Fruit fly (Drosophila melanogaster): Measurements from ENCODE around the gene f-cup.
A peak's percentile ranks its signal among the peaks of the same experiment; 100 is the strongest.

f-cup gene

DNA sequence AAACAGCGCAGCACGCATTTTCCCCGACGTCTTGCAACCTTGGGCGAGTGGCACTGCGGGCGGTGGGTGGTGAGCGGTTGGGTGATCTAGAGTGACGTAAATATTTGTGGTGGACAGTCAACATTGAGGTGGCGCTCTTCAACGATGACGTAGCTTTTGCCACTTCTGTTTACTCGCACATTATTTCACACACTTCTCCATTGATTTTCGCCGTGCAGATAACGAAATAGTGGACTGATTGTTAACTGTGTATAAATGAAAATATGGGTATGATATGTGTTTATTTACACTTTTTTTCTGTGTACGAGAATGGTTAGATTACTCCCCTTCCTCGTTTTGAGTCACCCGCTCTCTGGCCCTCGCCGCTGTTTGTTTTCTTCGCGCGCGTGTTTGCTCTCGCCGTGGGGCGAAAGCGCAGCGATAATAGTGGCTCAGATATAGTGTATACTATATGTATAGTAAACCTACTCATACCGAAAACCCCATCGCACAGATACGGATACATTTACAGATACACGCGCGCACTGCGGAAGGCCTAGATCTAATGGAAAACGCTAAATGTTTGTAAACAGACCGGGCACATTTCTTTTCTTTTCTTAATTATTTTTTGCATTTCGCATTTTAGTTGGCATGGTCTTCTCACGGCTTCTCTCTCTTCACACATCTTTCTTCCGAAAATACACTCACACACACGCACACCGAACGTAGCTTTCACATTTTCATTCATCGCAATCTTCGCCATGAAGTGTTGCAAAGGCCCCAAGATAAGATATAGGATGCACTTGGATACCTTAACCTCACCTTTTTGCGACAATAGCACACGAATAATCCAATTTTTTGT is 14.0 kb downstream of the f-cup start, which contains the start of gene omd:
Gene omd (minus strand): TSS at position 840 of the 841 bp plus-strand sequence.
- TF ChIP-seq OdsH (GFP tag; optimal IDR thresholded peaks at IDR 0.05) (peak; percentile 23), woc (GFP tag; optimal IDR thresholded peaks at IDR 0.05) (no peak), psq (GFP tag; optimal IDR thresholded peaks at IDR 0.05) (peak; percentile 64), usp (GFP tag; optimal IDR thresholded peaks at IDR 0.05) (no peak), rgr (GFP tag; optimal IDR thresholded peaks at IDR 0.05) (peak; percentile 44)

DNA sequence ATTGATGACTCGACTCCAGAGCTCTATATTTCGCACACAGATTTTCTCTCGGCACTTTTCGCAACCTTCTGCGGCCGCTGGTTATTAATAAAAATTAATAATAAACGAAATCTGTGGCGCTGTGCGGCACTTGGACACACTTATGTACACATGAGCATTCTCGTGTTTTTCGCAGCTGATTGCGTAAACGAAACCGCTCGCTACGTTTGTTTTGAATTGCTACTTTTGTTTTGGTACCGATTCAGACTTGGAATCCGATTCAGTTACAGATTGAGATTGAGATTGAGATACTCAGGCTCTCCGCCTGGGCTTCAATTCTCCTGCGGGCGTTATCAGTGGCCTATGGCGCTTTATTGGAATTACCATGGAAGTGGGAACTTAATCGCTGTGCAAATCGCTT is 14.7 kb downstream of the f-cup start:
- TF ChIP-seq Vsx2 (GFP tag; optimal IDR thresholded peaks at IDR 0.05; ENCODE audit: partially characterized antibody) (no peak), sv (GFP tag; optimal IDR thresholded peaks at IDR 0.05) (no peak), ey (GFP tag; optimal IDR thresholded peaks at IDR 0.05) (no peak), Sp1 (GFP tag; optimal IDR thresholded peaks at IDR 0.05) (no peak), tai (GFP tag; optimal IDR thresholded peaks at IDR 0.05) (no peak), Jra (GFP tag; optimal IDR thresholded peaks at IDR 0.05) (no peak), dmrt93B (GFP tag; optimal IDR thresholded peaks at IDR 0.05) (no peak), woc (GFP tag; optimal IDR thresholded peaks at IDR 0.05) (no peak), Dfd (GFP tag; optimal IDR thresholded peaks at IDR 0.05) (no peak), CG32264 (GFP tag; optimal IDR thresholded peaks at IDR 0.05) (no peak), usp (GFP tag; optimal IDR thresholded peaks at IDR 0.05) (no peak), dsf (GFP tag; optimal IDR thresholded peaks at IDR 0.05; ENCODE audit: borderline replicate concordance) (no peak), Hr78 (GFP tag; optimal IDR thresholded peaks at IDR 0.05) (no peak), br (GFP tag; optimal IDR thresholded peaks at IDR 0.05) (no peak), Hnf4 (GFP tag; optimal IDR thresholded peaks at IDR 0.05) (no peak), GATAd (GFP tag; optimal IDR thresholded peaks at IDR 0.05) (no peak), HLH106 (tag; optimal IDR thresholded peaks at IDR 0.05) (no peak), Mio (GFP tag; optimal IDR thresholded peaks at IDR 0.05) (no peak), N (GFP tag; optimal IDR thresholded peaks at IDR 0.05) (no peak), rgr (GFP tag; optimal IDR thresholded peaks at IDR 0.05) (no peak)

DNA sequence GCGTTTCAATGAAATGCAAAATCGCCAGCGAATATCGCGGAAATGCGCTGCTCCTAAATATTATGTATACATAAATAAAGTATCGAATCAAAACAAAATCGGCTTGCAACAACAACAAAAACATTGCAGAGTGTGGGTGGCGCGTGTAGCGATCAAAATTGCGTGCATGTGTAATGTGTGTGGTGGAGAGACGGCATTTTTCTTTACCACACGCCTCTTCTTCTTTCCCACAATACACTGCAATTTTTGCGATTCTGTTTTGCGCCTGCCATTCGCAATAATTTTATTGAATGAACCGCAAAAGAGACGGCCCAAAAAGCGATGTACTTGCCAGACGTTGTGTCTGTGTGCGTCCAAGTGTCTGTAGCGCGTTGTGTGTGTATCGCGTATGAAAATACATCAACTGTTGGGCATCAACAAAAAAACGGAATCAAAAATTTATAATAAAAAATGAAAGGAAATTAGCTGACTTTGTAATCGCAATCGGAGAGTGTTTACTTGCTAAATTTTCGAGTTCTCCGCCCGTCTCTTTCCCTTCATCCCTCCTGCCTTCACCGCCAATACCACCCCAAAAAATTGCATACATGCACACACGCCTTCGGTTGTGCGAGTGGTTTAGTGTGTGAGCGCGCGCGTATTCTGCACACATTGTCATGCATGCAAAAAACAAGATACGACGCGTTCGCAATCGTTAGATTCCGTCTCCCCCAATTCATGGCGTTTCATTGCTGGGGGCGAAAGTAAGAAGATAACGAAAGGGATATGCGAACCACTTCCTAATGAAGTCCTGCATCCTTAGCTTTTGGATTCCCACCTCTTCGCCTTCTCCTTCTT is 15.9 kb downstream of the f-cup start:
- TF ChIP-seq tai (GFP tag; optimal IDR thresholded peaks at IDR 0.05): no peak
- TF ChIP-seq Rel (GFP tag; optimal IDR thresholded peaks at IDR 0.05): no peak
- TF ChIP-seq Rel (tag; optimal IDR thresholded peaks at IDR 0.05): no peak
- TF ChIP-seq pan (optimal IDR thresholded peaks at IDR 0.05): no peak
- no peak for TF ChIP-seq Hr83 (GFP tag; optimal IDR thresholded peaks at IDR 0.05; ENCODE audit: poor library complexity, severe bottlenecking)
- TF ChIP-seq CG9705 (GFP tag; optimal IDR thresholded peaks at IDR 0.05): no peak
- TF ChIP-seq dsf (GFP tag; optimal IDR thresholded peaks at IDR 0.05; ENCODE audit: borderline replicate concordance): no peak
- no peak for TF ChIP-seq sage (GFP tag; optimal IDR thresholded peaks at IDR 0.05)
- no peak for TF ChIP-seq HLH106 (tag; optimal IDR thresholded peaks at IDR 0.05)
- no peak for TF ChIP-seq sv (GFP tag; optimal IDR thresholded peaks at IDR 0.05)
- no peak for TF ChIP-seq Vsx2 (GFP tag; optimal IDR thresholded peaks at IDR 0.05; ENCODE audit: partially characterized antibody)
- no peak for TF ChIP-seq dmrt93B (GFP tag; optimal IDR thresholded peaks at IDR 0.05)
- no peak for TF ChIP-seq ey (GFP tag; optimal IDR thresholded peaks at IDR 0.05)
- peak in 1 of 2 experiments; percentile 27 for TF ChIP-seq dl (GFP tag; optimal IDR thresholded peaks at IDR 0.05; ENCODE audit: insufficient read depth in 1 of 2, partially characterized antibody in 2 of 2)
- no peak for TF ChIP-seq Mio (GFP tag; optimal IDR thresholded peaks at IDR 0.05)
- TF ChIP-seq fru (GFP tag; optimal IDR thresholded peaks at IDR 0.05): no peak
- TF ChIP-seq lola (GFP tag; optimal IDR thresholded peaks at IDR 0.05): no peak
- TF ChIP-seq psq (GFP tag; optimal IDR thresholded peaks at IDR 0.05): peak; percentile 99
- no peak for TF ChIP-seq Dfd (GFP tag; optimal IDR thresholded peaks at IDR 0.05)
- TF ChIP-seq GATAd (GFP tag; optimal IDR thresholded peaks at IDR 0.05): no peak
- no peak for TF ChIP-seq br (GFP tag; optimal IDR thresholded peaks at IDR 0.05)
- TF ChIP-seq CG32264 (GFP tag; optimal IDR thresholded peaks at IDR 0.05): no peak
- TF ChIP-seq brk (GFP tag; optimal IDR thresholded peaks at IDR 0.05): no peak
- TF ChIP-seq Jra (GFP tag; optimal IDR thresholded peaks at IDR 0.05): no peak
- TF ChIP-seq Myc (optimal IDR thresholded peaks at IDR 0.05): no peak
- TF ChIP-seq woc (GFP tag; optimal IDR thresholded peaks at IDR 0.05): no peak
- TF ChIP-seq rgr (GFP tag; optimal IDR thresholded peaks at IDR 0.05): peak; percentile 5
- peak in 1 of 2 experiments; percentile 14 for TF ChIP-seq foxo (GFP tag; optimal IDR thresholded peaks at IDR 0.05)
- no peak for TF ChIP-seq jim (GFP tag; optimal IDR thresholded peaks at IDR 0.05)
- TF ChIP-seq Hr78 (GFP tag; optimal IDR thresholded peaks at IDR 0.05): no peak
- peak; percentile 19 for TF ChIP-seq Abd-B (GFP tag; optimal IDR thresholded peaks at IDR 0.05)
- TF ChIP-seq h (GFP tag; optimal IDR thresholded peaks at IDR 0.05): peak; percentile 62
- TF ChIP-seq CrebA (GFP tag; optimal IDR thresholded peaks at IDR 0.05; ENCODE audit: borderline replicate concordance): no peak
- TF ChIP-seq usp (GFP tag; optimal IDR thresholded peaks at IDR 0.05): no peak
- no peak for TF ChIP-seq Sp1 (GFP tag; optimal IDR thresholded peaks at IDR 0.05)
- TF ChIP-seq Dif (GFP tag; optimal IDR thresholded peaks at IDR 0.05; ENCODE audit: partially characterized antibody): peak; percentile 9
- peak; percentile 25 for TF ChIP-seq OdsH (GFP tag; optimal IDR thresholded peaks at IDR 0.05)
- peak; percentile 32 for TF ChIP-seq Hnf4 (GFP tag; optimal IDR thresholded peaks at IDR 0.05)
- peak; percentile 58 for TF ChIP-seq N (GFP tag; optimal IDR thresholded peaks at IDR 0.05)

All from whole organism, wandering third instar larva.